Worm (Caenorhabditis elegans): ENCODE data around the gene C10A4.1.

ce11 chrX:7404551-7404950, 11.6 kb upstream of the C10A4.1 start:
- TF ChIP-seq ZK546.5 (tag; optimal IDR thresholded peaks at IDR 0.05) = no peak
- no peak for TF ChIP-seq unc-39 (tag; optimal IDR thresholded peaks at IDR 0.05)
- TF ChIP-seq nhr-11 (tag; optimal IDR thresholded peaks at IDR 0.05) = no peak
- TF ChIP-seq elt-2 (tag; optimal IDR thresholded peaks at IDR 0.05) = no peak
- no peak for TF ChIP-seq ceh-9 (tag; optimal IDR thresholded peaks at IDR 0.05)
- TF ChIP-seq fkh-2 (tag; optimal IDR thresholded peaks at IDR 0.05) = no peak
- TF ChIP-seq mdl-1 (tag; optimal IDR thresholded peaks at IDR 0.05) = no peak
- TF ChIP-seq fos-1 (tag; optimal IDR thresholded peaks at IDR 0.05) = no peak

Data from whole organism, L3 larva.